Worm (Caenorhabditis elegans): Measurements from ENCODE around the gene C34D1.4.

C34D1.4 gene

ce11 chrV:13235313-13235712 lies 23.8 kb downstream of the C34D1.4 start:
- TF ChIP-seq nhr-21 (tag; optimal IDR thresholded peaks at IDR 0.05) (no peak), skn-1 (tag; optimal IDR thresholded peaks at IDR 0.05) (peak; percentile 55), ztf-4 (tag; optimal IDR thresholded peaks at IDR 0.05) (peak; percentile 24)

- no peak for TF ChIP-seq nhr-77 (tag; optimal IDR thresholded peaks at IDR 0.05)
- no peak for TF ChIP-seq lin-39 (tag; optimal IDR thresholded peaks at IDR 0.05)
- no peak for TF ChIP-seq nhr-6 (tag; optimal IDR thresholded peaks at IDR 0.05)
- no peak for TF ChIP-seq snpc-4 (tag; optimal IDR thresholded peaks at IDR 0.05)
- TF ChIP-seq ztf-1 (GFP tag; conservative IDR thresholded peaks at IDR 0.05) = no peak
- TF ChIP-seq unc-62 (GFP tag; optimal IDR thresholded peaks at IDR 0.05) = no peak
- no peak for TF ChIP-seq nhr-11 (tag; optimal IDR thresholded peaks at IDR 0.05)
Observed at ce11 chrV:13229538-13229937, 29.6 kb downstream of the C34D1.4 start.

ce11 chrV:13221066-13221465 lies 38.0 kb downstream of the C34D1.4 start:
- TF ChIP-seq lin-11 (tag; optimal IDR thresholded peaks at IDR 0.05) (no peak), ZK546.5 (tag; optimal IDR thresholded peaks at IDR 0.05) (no peak), zag-1 (tag; optimal IDR thresholded peaks at IDR 0.05) (no peak), alr-1 (tag; optimal IDR thresholded peaks at IDR 0.05) (no peak), nhr-10 (tag; optimal IDR thresholded peaks at IDR 0.05) (no peak), unc-39 (tag; optimal IDR thresholded peaks at IDR 0.05) (no peak), sma-3 (GFP tag; optimal IDR thresholded peaks at IDR 0.05) (no peak), sma-9 (GFP tag; optimal IDR thresholded peaks at IDR 0.05) (no peak), sma-9 (tag; optimal IDR thresholded peaks at IDR 0.05) (no peak), ceh-16 (tag; optimal IDR thresholded peaks at IDR 0.05) (no peak), R02D3.7 (tag; optimal IDR thresholded peaks at IDR 0.05) (no peak), lsy-2 (tag; optimal IDR thresholded peaks at IDR 0.05) (no peak), nhr-21 (tag; optimal IDR thresholded peaks at IDR 0.05) (no peak), F13H6.1 (tag; optimal IDR thresholded peaks at IDR 0.05) (no peak), egl-27 (tag; optimal IDR thresholded peaks at IDR 0.05) (no peak)

- TF ChIP-seq ztf-11 (tag; optimal IDR thresholded peaks at IDR 0.05) = no peak
- TF ChIP-seq F13H6.1 (tag; optimal IDR thresholded peaks at IDR 0.05) = peak; percentile 70
- no peak for TF ChIP-seq mdl-1 (tag; optimal IDR thresholded peaks at IDR 0.05)
- TF ChIP-seq Y55F3AM.14 (GFP tag; optimal IDR thresholded peaks at IDR 0.05) = no peak
- TF ChIP-seq nhr-237 (tag; optimal IDR thresholded peaks at IDR 0.05) = no peak
- TF ChIP-seq egl-27 (tag; optimal IDR thresholded peaks at IDR 0.05) = no peak
- TF ChIP-seq fos-1 (tag; optimal IDR thresholded peaks at IDR 0.05) = peak; percentile 98
- TF ChIP-seq nhr-77 (tag; optimal IDR thresholded peaks at IDR 0.05) = no peak
- TF ChIP-seq lsy-2 (tag; optimal IDR thresholded peaks at IDR 0.05) = no peak
- no peak for TF ChIP-seq aly-2 (tag; optimal IDR thresholded peaks at IDR 0.05)
- TF ChIP-seq nhr-25 (tag; optimal IDR thresholded peaks at IDR 0.05) = no peak
- no peak for TF ChIP-seq nhr-6 (tag; optimal IDR thresholded peaks at IDR 0.05)
- TF ChIP-seq elt-1 (tag; optimal IDR thresholded peaks at IDR 0.05) = no peak
- TF ChIP-seq nhr-12 (tag; optimal IDR thresholded peaks at IDR 0.05) = no peak
- no peak for TF ChIP-seq mbf-1 (tag; optimal IDR thresholded peaks at IDR 0.05)
- TF ChIP-seq lin-39 (tag; optimal IDR thresholded peaks at IDR 0.05) = no peak
- TF ChIP-seq ceh-82 (tag; optimal IDR thresholded peaks at IDR 0.05) = no peak
- no peak for TF ChIP-seq skn-1 (tag; optimal IDR thresholded peaks at IDR 0.05)
- TF ChIP-seq snpc-4 (tag; optimal IDR thresholded peaks at IDR 0.05) = no peak
- TF ChIP-seq blmp-1 (tag; optimal IDR thresholded peaks at IDR 0.05; ENCODE audit: insufficient read depth) = no peak
- no peak for TF ChIP-seq R02D3.7 (tag; optimal IDR thresholded peaks at IDR 0.05)
- no peak for TF ChIP-seq ztf-1 (GFP tag; conservative IDR thresholded peaks at IDR 0.05)
- TF ChIP-seq ceh-16 (tag; optimal IDR thresholded peaks at IDR 0.05) = no peak
- TF ChIP-seq sma-9 (GFP tag; optimal IDR thresholded peaks at IDR 0.05) = peak; percentile 80
- no peak for TF ChIP-seq sma-9 (tag; optimal IDR thresholded peaks at IDR 0.05)
- TF ChIP-seq crh-2 (tag; optimal IDR thresholded peaks at IDR 0.05) = peak; percentile 79
- TF ChIP-seq mab-5 (tag; optimal IDR thresholded peaks at IDR 0.05) = no peak
- TF ChIP-seq zag-1 (tag; optimal IDR thresholded peaks at IDR 0.05) = no peak
- TF ChIP-seq lin-13 (GFP tag; optimal IDR thresholded peaks at IDR 0.05) = no peak
- no peak for TF ChIP-seq peb-1 (tag; optimal IDR thresholded peaks at IDR 0.05)
- TF ChIP-seq gmeb-1 (tag; optimal IDR thresholded peaks at IDR 0.05) = no peak
Observed at ce11 chrV:13212584-13212983, 46.5 kb downstream of the C34D1.4 start.

All from whole organism, L2 larva.